Worm (Caenorhabditis elegans) whole organism, mixed stage, embryonic: ENCODE data around the gene lgc-49.

Source experiments
- nhr-76 ChIP-seq: sonication (generic microtip); optimal IDR thresholded peaks from 2 replicates; lab custom pipeline; 2017; ENCODE audit warnings: missing biosample characterization, missing genetic modification characterization
- sptf-1 ChIP-seq: sonication (generic microtip); optimal IDR thresholded peaks from 2 replicates; lab custom pipeline; 2017; ENCODE audit warnings: mild to moderate bottlenecking, missing genetic modification characterization, moderate library complexity, missing compliant biosample characterization

- TF ChIP-seq nhr-76 (tag; lab: Kevin White, UChicago) (no peak), sptf-1 (tag; lab: Kevin White, UChicago) (no peak)
These were observed 29.3 kb downstream of the lgc-49 start for ce11 chrV:11220415-11220814.
